Worm (Caenorhabditis elegans) whole organism, L2 larva: ENCODE results near the gene msp-32.

ENCODE experiments used
- F13H6.1 ChIP-seq: sonication (generic microtip); optimal IDR thresholded peaks from 2 replicates; lab custom pipeline; 2016; ENCODE audit warnings: missing genetic modification characterization, missing compliant biosample characterization
- alr-1 ChIP-seq: fragments of 150-350 bp; optimal IDR thresholded peaks from 2 replicates; lab custom pipeline; 2014; ENCODE audit warnings: missing biosample characterization, missing genetic modification characterization
- ama-1 ChIP-seq: fragments of 150-350 bp; optimal IDR thresholded peaks from 2 replicates; lab custom pipeline; 2018; ENCODE audit warnings: inconsistent platforms
- blmp-1 ChIP-seq: sonication (generic microtip); optimal IDR thresholded peaks from 2 replicates; lab custom pipeline; 2017; ENCODE audit warnings: missing genetic modification characterization, mild to moderate bottlenecking, missing compliant biosample characterization, antibody characterized with exemption, moderate library complexity; ENCODE audit not compliant: insufficient read depth
- dmd-4 ChIP-seq: sonication (generic microtip); optimal IDR thresholded peaks from 2 replicates; lab custom pipeline; 2017; ENCODE audit warnings: missing biosample characterization, missing genetic modification characterization
- lin-11 ChIP-seq: fragments of 150-350 bp; sonication (generic microtip); optimal IDR thresholded peaks from 2 replicates; lab custom pipeline; 2014; ENCODE audit warnings: missing biosample characterization, missing genetic modification characterization, inconsistent platforms, mixed read lengths
- lin-13 ChIP-seq: fragments of 150-350 bp; optimal IDR thresholded peaks from 2 replicates; lab custom pipeline; 2014; ENCODE audit warnings: missing biosample characterization, missing genetic modification reagents, missing genetic modification characterization
- lsy-2 ChIP-seq, 2 experiments: fragments of 150-350 bp in 1 of 2; sonication (generic microtip) in 1 of 2; optimal IDR thresholded peaks; 2 replicates each; lab custom pipeline; 2014 to 2017; ENCODE audit warnings: missing biosample characterization in 2 of 2, missing genetic modification characterization in 2 of 2
- nhr-11 ChIP-seq: fragments of 150-350 bp; optimal IDR thresholded peaks from 2 replicates; lab custom pipeline; 2014; ENCODE audit warnings: missing biosample characterization, missing genetic modification characterization
- nhr-23 ChIP-seq: fragments of 150-350 bp; optimal IDR thresholded peaks from 2 replicates; lab custom pipeline; 2014; ENCODE audit warnings: missing biosample characterization, missing genetic modification reagents, missing genetic modification characterization
- nhr-6 ChIP-seq: fragments of 150-350 bp; optimal IDR thresholded peaks from 2 replicates; lab custom pipeline; 2014; ENCODE audit warnings: missing biosample characterization, missing genetic modification characterization
- unc-39 ChIP-seq: fragments of 150-350 bp; optimal IDR thresholded peaks from 2 replicates; lab custom pipeline; 2014; ENCODE audit warnings: missing biosample characterization, missing genetic modification characterization
- unc-55 ChIP-seq: fragments of 150-350 bp; sonication (generic microtip); optimal IDR thresholded peaks from 3 replicates; lab custom pipeline; 2014; ENCODE audit warnings: missing biosample characterization, missing genetic modification reagents, missing genetic modification characterization
- ztf-4 ChIP-seq: fragments of 150-350 bp; optimal IDR thresholded peaks from 2 replicates; lab custom pipeline; 2014; ENCODE audit warnings: missing biosample characterization, missing genetic modification characterization

DNA sequence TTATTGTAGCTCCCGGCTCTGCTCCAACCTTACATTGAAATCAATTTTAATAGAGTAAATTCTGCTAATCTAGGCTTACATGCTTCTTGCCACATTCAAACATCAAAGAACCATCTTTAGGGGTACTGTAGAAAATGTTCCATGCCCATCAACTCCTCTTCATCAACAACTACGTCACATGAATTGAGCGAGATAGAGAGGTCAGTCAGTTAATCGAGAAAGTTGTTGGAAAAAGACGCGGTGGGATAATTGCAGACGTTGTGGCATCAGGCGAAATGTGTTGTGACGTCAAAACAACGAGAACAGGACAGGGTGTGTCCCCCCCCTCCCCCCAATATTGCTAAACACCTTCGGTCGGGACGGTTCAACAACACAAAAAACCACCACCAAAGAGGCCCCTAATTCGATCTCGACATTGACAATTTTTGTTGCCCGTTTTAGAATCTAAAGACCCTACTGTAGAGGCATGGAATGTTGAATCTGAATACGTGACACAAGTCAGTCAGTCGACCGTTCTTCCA is 19.9 kb downstream of the msp-32 start:
- no peak for TF ChIP-seq alr-1
- no peak for TF ChIP-seq unc-39 (tag; lab: Kevin White, UChicago)
- no peak for TF ChIP-seq dmd-4 (tag; lab: Kevin White, UChicago)
- no peak for TF ChIP-seq unc-55 (GFP tag; lab: Kevin White, UChicago)
- no peak for TF ChIP-seq lin-13 (GFP tag; lab: Kevin White, UChicago)
- TF ChIP-seq F13H6.1 (tag; lab: Kevin White, UChicago), result no peak
- no peak for TF ChIP-seq lsy-2 (tag; optimal IDR thresholded peaks at IDR 0.05; lab: Kevin White, UChicago)
- no peak for TF ChIP-seq nhr-11 (tag; lab: Kevin White, UChicago)
- no peak for TF ChIP-seq lin-11 (tag; lab: Kevin White, UChicago)
- no peak for TF ChIP-seq ztf-4
- TF ChIP-seq nhr-23 (tag; lab: Kevin White, UChicago), result no peak
- no peak for TF ChIP-seq nhr-6 (tag; lab: Kevin White, UChicago)
- TF ChIP-seq blmp-1 (tag; lab: Kevin White, UChicago), result no peak
- TF ChIP-seq ama-1 (lab: Kevin White, UChicago), result no peak
